Worm (Caenorhabditis elegans) whole organism, early embryonic: ENCODE results near the gene F41G3.6.

Source experiments
- B0310.2 ChIP-seq: sonication (generic microtip); optimal IDR thresholded peaks from 2 replicates; lab custom pipeline; 2016; ENCODE audit warnings: mild to moderate bottlenecking, missing genetic modification characterization, missing compliant biosample characterization
- F13C5.2 ChIP-seq: sonication (generic microtip); optimal IDR thresholded peaks from 2 replicates; lab custom pipeline; 2017; ENCODE audit warnings: mild to moderate bottlenecking, missing genetic modification characterization, inconsistent platforms, missing compliant biosample characterization
- aly-1 ChIP-seq: sonication (generic microtip); optimal IDR thresholded peaks from 2 replicates; lab custom pipeline; 2016; ENCODE audit warnings: missing genetic modification characterization, missing compliant biosample characterization
- ama-1 ChIP-seq: fragments of 150-350 bp; optimal IDR thresholded peaks from 2 replicates; lab custom pipeline; 2014
- ceh-13 ChIP-seq: fragments of 200-800 bp; sonication (Bioruptor generic); optimal IDR thresholded peaks from 2 replicates; lab custom pipeline; 2018; ENCODE audit warnings: mild to moderate bottlenecking, missing genetic modification characterization, missing compliant biosample characterization
- ceh-36 ChIP-seq: sonication (generic microtip); optimal IDR thresholded peaks from 2 replicates; lab custom pipeline; 2016; ENCODE audit warnings: missing genetic modification characterization, inconsistent platforms, missing compliant biosample characterization
- ets-7 ChIP-seq: sonication (generic microtip); optimal IDR thresholded peaks from 2 replicates; lab custom pipeline; 2016; ENCODE audit warnings: missing genotype, missing genetic modification characterization, missing compliant biosample characterization
- flt-1 ChIP-seq: fragments of 200-800 bp; sonication (Bioruptor generic); IDR thresholded peaks from 2 replicates; pipeline ENCODE4 v1.3.6; 2022; ENCODE audit warnings: missing genetic modification characterization, missing compliant biosample characterization
- hmbx-1 ChIP-seq: sonication (generic microtip); optimal IDR thresholded peaks from 2 replicates; lab custom pipeline; 2016; ENCODE audit warnings: mild to moderate bottlenecking, missing genetic modification characterization, missing compliant biosample characterization
- hmg-4 ChIP-seq: fragments of 200-800 bp; sonication (Bioruptor generic); optimal IDR thresholded peaks from 2 replicates; lab custom pipeline; 2018; ENCODE audit warnings: mild to moderate bottlenecking, missing genetic modification characterization, missing compliant biosample characterization
- hnd-1 ChIP-seq: sonication (generic microtip); optimal IDR thresholded peaks from 2 replicates; lab custom pipeline; 2016; ENCODE audit warnings: missing genetic modification characterization, missing compliant biosample characterization
- pes-1 ChIP-seq: fragments of 200-800 bp; sonication (Bioruptor generic); IDR thresholded peaks from 2 replicates; pipeline ENCODE4 v1.3.6; 2022; ENCODE audit warnings: missing genetic modification reagents, missing genetic modification characterization, missing compliant biosample characterization
- scrt-1 ChIP-seq: fragments of 200-800 bp; sonication (Bioruptor generic); IDR thresholded peaks from 2 replicates; pipeline ENCODE4 v1.3.6; 2022; ENCODE audit warnings: missing genetic modification characterization, missing compliant biosample characterization
- sea-1 ChIP-seq: fragments of 200-800 bp; sonication (Bioruptor generic); conservative IDR thresholded peaks from 2 replicates; pipeline ENCODE4 v1.3.6; 2022; ENCODE audit warnings: missing genetic modification characterization, missing compliant biosample characterization
- tbx-11 ChIP-seq: fragments of 200-800 bp; sonication (Bioruptor generic); IDR thresholded peaks from 2 replicates; pipeline ENCODE4 v1.3.6; 2022; ENCODE audit warnings: missing genetic modification characterization, missing compliant biosample characterization
- tbx-37 ChIP-seq: fragments of 200-800 bp; sonication (Bioruptor generic); conservative IDR thresholded peaks from 2 replicates; pipeline ENCODE4 v1.3.6; 2022; ENCODE audit warnings: missing genetic modification reagents, missing genetic modification characterization, missing compliant biosample characterization
- tra-4 ChIP-seq: sonication (generic microtip); optimal IDR thresholded peaks from 2 replicates; lab custom pipeline; 2017; ENCODE audit warnings: missing genetic modification characterization, missing compliant biosample characterization

F41G3.6 gene

DNA sequence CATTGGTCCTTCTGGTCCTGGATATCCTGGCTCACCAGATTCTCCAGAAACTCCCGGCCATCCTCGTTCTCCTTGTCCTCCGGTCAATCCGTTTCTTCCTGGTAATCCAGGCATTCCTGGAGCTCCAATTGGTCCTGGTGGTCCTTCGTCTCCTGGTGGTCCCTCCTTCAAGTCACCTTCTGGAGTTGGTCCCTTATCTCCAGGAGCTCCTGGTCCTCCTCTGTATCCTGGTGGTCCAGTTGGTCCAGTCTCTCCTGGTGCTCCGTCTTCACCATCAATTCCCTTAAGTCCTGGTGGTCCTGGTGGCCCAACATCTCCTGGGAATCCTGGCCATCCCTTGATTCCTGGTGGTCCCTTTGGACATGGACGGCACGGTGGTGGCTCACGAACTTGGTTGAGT lies 32.1 kb upstream of the F41G3.6 start:
- peak; percentile 4 for TF ChIP-seq aly-1 (tag; lab: Kevin White, UChicago)
- no peak for TF ChIP-seq hmbx-1 (tag; lab: Kevin White, UChicago)
- no peak for TF ChIP-seq ama-1 (lab: Kevin White, UChicago)
- TF ChIP-seq hmg-4 (GFP tag; lab: Kevin White, UChicago): no peak
- peak; percentile 9 for TF ChIP-seq ceh-36 (tag; lab: Kevin White, UChicago)

DNA sequence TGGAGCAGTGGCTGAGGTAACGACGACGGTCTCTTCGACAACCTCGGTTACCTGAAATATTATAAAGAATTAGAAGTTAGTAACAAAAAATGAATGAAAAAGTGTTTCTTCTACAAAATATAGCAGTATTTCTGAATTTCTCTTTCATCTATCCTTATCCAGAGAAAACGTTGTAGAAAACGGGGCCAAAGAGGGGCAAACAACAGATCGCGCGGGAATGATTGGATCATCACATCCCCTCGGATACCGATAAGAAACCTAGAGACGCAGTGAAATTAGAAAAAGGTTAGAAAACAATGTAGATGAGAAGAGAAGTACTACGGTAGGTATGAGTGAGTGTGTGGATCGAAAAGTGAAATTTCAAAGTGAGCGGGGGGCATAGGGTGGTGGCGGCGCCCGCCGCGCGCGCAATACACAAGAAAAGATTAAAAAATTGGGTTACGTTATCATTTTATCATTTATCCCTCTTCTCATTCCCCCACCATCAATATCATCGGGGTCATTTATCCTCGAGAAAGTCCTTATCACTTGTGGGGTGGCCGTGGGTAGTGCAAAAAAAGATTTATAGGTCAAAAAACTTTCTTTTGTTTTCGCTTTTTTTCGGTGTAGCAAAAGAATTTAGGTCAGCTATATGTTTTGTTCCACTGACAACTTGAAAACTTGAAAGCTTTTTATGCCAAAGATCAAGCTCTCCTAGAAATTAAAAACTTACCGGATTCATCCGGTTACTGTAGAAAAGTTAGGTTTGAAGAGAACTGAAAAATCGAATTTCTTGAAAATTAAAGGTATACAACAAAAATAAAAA lies 30.3 kb upstream of the F41G3.6 start, which contains the start of the genes dpy-10 and T14B4.19:
TSS of gene dpy-10 (minus strand) at position 51 of the 805 bp plus-strand sequence.
TSS of gene T14B4.19 (minus strand) at position 755 of the 805 bp plus-strand sequence.
- peak; percentile 19 for TF ChIP-seq ceh-36 (tag; lab: Kevin White, UChicago)
- TF ChIP-seq tbx-11 (GFP tag; lab: Robert Waterston, UW): no peak
- no peak for TF ChIP-seq scrt-1 (GFP tag; lab: Robert Waterston, UW)

DNA sequence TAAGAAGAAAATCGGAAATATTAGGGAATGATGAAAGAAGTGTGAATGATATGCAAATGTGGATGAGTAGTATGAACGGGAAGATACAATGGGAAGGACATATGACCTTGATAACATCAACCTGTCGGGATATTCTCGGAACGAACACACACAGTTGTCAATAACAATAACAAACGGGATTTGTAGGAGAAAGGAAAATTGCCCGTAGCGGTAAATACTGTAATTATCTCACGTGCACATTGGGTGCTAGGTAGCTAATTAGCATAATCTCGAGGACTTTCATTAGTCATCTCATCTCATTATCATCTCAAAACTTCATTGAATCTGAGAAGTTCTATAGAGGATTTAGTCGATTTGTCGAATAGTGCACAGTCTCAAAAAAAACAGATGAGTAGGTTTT lies 29.7 kb upstream of the F41G3.6 start:
- TF ChIP-seq aly-1 (tag; lab: Kevin White, UChicago) (no peak), F13C5.2 (no peak), tra-4 (no peak), tbx-37 (GFP tag; lab: Robert Waterston, UW) (no peak), flt-1 (GFP tag; lab: Robert Waterston, UW) (no peak), hmg-4 (GFP tag; lab: Kevin White, UChicago) (no peak), tbx-11 (GFP tag; lab: Robert Waterston, UW) (no peak), scrt-1 (GFP tag; lab: Robert Waterston, UW) (no peak), ama-1 (lab: Kevin White, UChicago) (no peak), sea-1 (GFP tag; lab: Robert Waterston, UW) (no peak), ceh-36 (tag; lab: Kevin White, UChicago) (no peak), hmbx-1 (tag; lab: Kevin White, UChicago) (no peak), B0310.2 (tag; lab: Kevin White, UChicago) (no peak), pes-1 (no peak), ceh-13 (GFP tag; lab: Kevin White, UChicago) (no peak), ets-7 (no peak), hnd-1 (tag; lab: Kevin White, UChicago) (no peak)

- TF ChIP-seq pes-1 (no peak), B0310.2 (tag; lab: Kevin White, UChicago) (no peak), F13C5.2 (no peak), scrt-1 (GFP tag; lab: Robert Waterston, UW) (no peak)
These were observed 28.8 kb upstream of the F41G3.6 start, which contains the start of gene dpy-2 for ce11 chrII:6713832-6714342. TSS of gene dpy-2 (plus strand) at chrII:6714292.

ce11 chrII:6715853-6716252 lies 26.9 kb upstream of the F41G3.6 start:
- TF ChIP-seq hmg-4 (GFP tag; lab: Kevin White, UChicago): no peak
- no peak for TF ChIP-seq hnd-1 (tag; lab: Kevin White, UChicago)
- TF ChIP-seq aly-1 (tag; lab: Kevin White, UChicago): no peak
- no peak for TF ChIP-seq hmbx-1 (tag; lab: Kevin White, UChicago)
- no peak for TF ChIP-seq scrt-1 (GFP tag; lab: Robert Waterston, UW)
- TF ChIP-seq pes-1: no peak
- TF ChIP-seq sea-1 (GFP tag; lab: Robert Waterston, UW): no peak
- no peak for TF ChIP-seq ets-7
- TF ChIP-seq F13C5.2: no peak
- no peak for TF ChIP-seq tbx-11 (GFP tag; lab: Robert Waterston, UW)
- no peak for TF ChIP-seq flt-1 (GFP tag; lab: Robert Waterston, UW)
- no peak for TF ChIP-seq ceh-36 (tag; lab: Kevin White, UChicago)
- no peak for TF ChIP-seq tra-4
- TF ChIP-seq ama-1 (lab: Kevin White, UChicago): no peak
- no peak for TF ChIP-seq ceh-13 (GFP tag; lab: Kevin White, UChicago)

DNA sequence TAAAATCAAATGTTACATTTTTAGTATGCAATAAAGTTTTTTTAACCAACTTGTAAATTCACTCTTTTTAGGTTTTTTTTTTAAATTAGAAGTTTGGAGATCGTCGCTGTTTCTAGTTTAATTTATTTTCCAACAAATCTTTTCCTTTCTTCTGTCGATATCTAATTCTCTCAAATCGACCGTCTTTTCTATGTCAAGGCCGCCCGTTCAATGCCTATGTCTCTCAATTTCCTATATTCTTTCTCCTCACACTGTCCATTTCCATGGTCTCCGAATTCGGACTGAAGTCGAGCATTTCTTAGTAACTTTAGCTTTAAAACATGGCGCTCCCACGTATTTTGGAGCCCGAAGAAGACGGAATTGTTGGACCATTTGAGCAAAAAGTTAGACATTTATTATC lies 26.1 kb upstream of the F41G3.6 start, which contains the start of the genes T14B4.5 and T14B4.20:
TSS of gene T14B4.5 (plus strand) at position 226 of the 400 bp plus-strand sequence.
TSS of gene T14B4.20 (plus strand) at position 264 of the 400 bp plus-strand sequence.
- TF ChIP-seq sea-1 (GFP tag; lab: Robert Waterston, UW) (no peak), hmg-4 (GFP tag; lab: Kevin White, UChicago) (no peak), ceh-13 (GFP tag; lab: Kevin White, UChicago) (no peak), F13C5.2 (no peak), tbx-11 (GFP tag; lab: Robert Waterston, UW) (no peak), tra-4 (no peak), scrt-1 (GFP tag; lab: Robert Waterston, UW) (no peak)

DNA sequence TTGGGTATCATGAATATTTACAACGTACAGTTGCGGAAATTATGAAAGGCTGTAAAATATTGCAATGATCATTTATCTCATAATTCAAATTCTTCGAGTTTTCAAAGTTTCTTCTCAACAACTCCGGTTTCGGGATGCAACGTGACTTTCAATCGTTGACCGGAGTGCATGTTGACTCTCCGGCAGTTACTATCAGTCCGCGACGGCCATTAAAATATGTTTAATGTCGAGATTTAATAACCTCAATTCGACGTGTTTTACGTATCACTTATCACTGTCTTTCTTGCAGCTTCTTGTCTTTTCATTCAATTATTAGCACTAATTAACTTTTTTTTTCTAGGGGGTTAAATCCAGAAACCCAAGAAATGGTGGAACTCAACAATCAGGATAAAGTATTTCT lies 24.5 kb upstream of the F41G3.6 start, which contains the start of gene tsp-10:
TSS of gene tsp-10 (plus strand) at position 366 of the 400 bp plus-strand sequence.
- TF ChIP-seq sea-1 (GFP tag; lab: Robert Waterston, UW) (no peak), flt-1 (GFP tag; lab: Robert Waterston, UW) (no peak), ets-7 (no peak), ama-1 (lab: Kevin White, UChicago) (no peak), ceh-36 (tag; lab: Kevin White, UChicago) (no peak), pes-1 (no peak), F13C5.2 (no peak)

DNA sequence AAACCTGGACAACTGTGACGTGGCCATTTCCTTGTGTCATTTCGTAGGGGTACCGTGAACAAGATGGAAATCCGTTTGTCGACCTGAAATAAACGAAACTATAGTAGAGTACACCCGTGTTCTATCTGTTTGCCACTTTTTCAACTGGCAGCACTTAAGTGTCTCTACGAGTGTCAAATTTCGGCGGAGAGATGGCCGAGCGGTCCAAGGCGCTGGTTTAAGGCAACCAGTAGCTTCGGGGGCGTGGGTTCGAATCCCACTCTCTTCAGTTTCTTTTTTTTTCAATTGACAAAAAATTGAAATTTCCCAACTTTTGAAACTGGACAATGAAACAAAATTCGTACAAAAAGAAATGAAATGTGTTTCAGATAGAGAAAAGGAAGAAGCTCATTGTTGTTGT lies 21.1 kb upstream of the F41G3.6 start:
- peak; percentile 68 for TF ChIP-seq pes-1
- TF ChIP-seq tbx-11 (GFP tag; lab: Robert Waterston, UW): 0 out of 2 replicates have a peak, but pooled peaks have one; percentile 49
- TF ChIP-seq F13C5.2: peak; percentile 3
- no peak for TF ChIP-seq ceh-36 (tag; lab: Kevin White, UChicago)
- TF ChIP-seq hmbx-1 (tag; lab: Kevin White, UChicago): no peak
- TF ChIP-seq tbx-37 (GFP tag; lab: Robert Waterston, UW): peak; percentile 62
- peak; percentile 36 for TF ChIP-seq hmg-4 (GFP tag; lab: Kevin White, UChicago)
- peak; percentile 2 for TF ChIP-seq hnd-1 (tag; lab: Kevin White, UChicago)
- no peak for TF ChIP-seq B0310.2 (tag; lab: Kevin White, UChicago)
- TF ChIP-seq flt-1 (GFP tag; lab: Robert Waterston, UW): 0 out of 2 replicates have a peak, but pooled peaks have one; percentile 14
